Fruit fly (Drosophila melanogaster): ENCODE measurements around the gene CG10301.

- TF ChIP-seq Dll (optimal IDR thresholded peaks at IDR 0.05) (no peak), pan (optimal IDR thresholded peaks at IDR 0.05) (no peak), CG8478 (optimal IDR thresholded peaks at IDR 0.05) (no peak), usp (GFP tag; optimal IDR thresholded peaks at IDR 0.05) (no peak)
Observed at dm6 chr3R:23736365-23736764, 26.4 kb downstream of the CG10301 start.
